Worm (Caenorhabditis elegans): Measurements from ENCODE around the gene M163.5.

DNA sequence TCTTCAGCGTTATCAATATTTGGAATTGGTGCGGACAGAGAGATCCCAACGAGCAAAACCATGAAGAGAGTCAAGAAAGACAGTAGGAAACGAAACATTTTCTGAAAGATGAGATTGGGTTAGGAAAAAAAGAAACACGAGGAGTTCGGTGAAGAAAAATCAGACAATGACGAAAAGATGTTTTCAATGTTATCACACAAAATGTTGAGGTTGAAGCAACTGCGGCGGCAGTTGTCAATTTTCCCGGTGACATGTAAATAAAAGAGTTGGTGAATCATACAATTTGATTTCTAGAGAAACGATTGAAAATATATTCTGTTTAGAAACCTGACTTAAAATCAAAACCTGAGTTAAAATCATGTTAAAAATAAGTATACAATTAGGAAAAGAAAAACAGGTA, 20.1 kb upstream of the M163.5 start, which contains the start of gene F23D12.7:
- TF ChIP-seq nhr-23 (tag; optimal IDR thresholded peaks at IDR 0.05) (no peak), fos-1 (tag; optimal IDR thresholded peaks at IDR 0.05) (no peak), nhr-12 (tag; optimal IDR thresholded peaks at IDR 0.05) (no peak), nhr-77 (tag; optimal IDR thresholded peaks at IDR 0.05) (no peak), lsy-2 (tag; optimal IDR thresholded peaks at IDR 0.05) (no peak), nhr-25 (tag; optimal IDR thresholded peaks at IDR 0.05) (no peak)

Measured in whole organism, L2 larva.